Worm (Caenorhabditis elegans): ENCODE results near the gene svh-2.

The svh-2 gene

ce11 chrX:6551679-6552078 lies 1.4 kb upstream of the svh-2 start:
- TF ChIP-seq hnd-1 (tag; optimal IDR thresholded peaks at IDR 0.05) (no peak), ama-1 (optimal IDR thresholded peaks at IDR 0.05) (no peak), F13C5.2 (tag; optimal IDR thresholded peaks at IDR 0.05) (no peak), aly-1 (tag; optimal IDR thresholded peaks at IDR 0.05) (no peak), ceh-36 (tag; optimal IDR thresholded peaks at IDR 0.05) (no peak), tra-4 (tag; optimal IDR thresholded peaks at IDR 0.05) (no peak), hmg-4 (GFP tag; optimal IDR thresholded peaks at IDR 0.05) (no peak), ets-7 (tag; optimal IDR thresholded peaks at IDR 0.05) (no peak), hmbx-1 (tag; optimal IDR thresholded peaks at IDR 0.05) (no peak), ceh-13 (GFP tag; optimal IDR thresholded peaks at IDR 0.05) (no peak), flt-1 (GFP tag; IDR thresholded peaks at IDR 0.05) (no peak), tbx-37 (GFP tag; conservative IDR thresholded peaks at IDR 0.05) (no peak), B0310.2 (tag; optimal IDR thresholded peaks at IDR 0.05) (no peak)

- TF ChIP-seq ceh-36 (tag; optimal IDR thresholded peaks at IDR 0.05) (no peak), ceh-13 (GFP tag; optimal IDR thresholded peaks at IDR 0.05) (no peak), aly-1 (tag; optimal IDR thresholded peaks at IDR 0.05) (no peak), pes-1 (GFP tag; IDR thresholded peaks at IDR 0.05) (no peak), sea-1 (GFP tag; conservative IDR thresholded peaks at IDR 0.05) (no peak), B0310.2 (tag; optimal IDR thresholded peaks at IDR 0.05) (no peak), hnd-1 (tag; optimal IDR thresholded peaks at IDR 0.05) (no peak), tbx-37 (GFP tag; conservative IDR thresholded peaks at IDR 0.05) (no peak), scrt-1 (GFP tag; IDR thresholded peaks at IDR 0.05) (no peak), flt-1 (GFP tag; IDR thresholded peaks at IDR 0.05) (no peak), tbx-11 (GFP tag; IDR thresholded peaks at IDR 0.05) (no peak), F13C5.2 (tag; optimal IDR thresholded peaks at IDR 0.05) (no peak), hmbx-1 (tag; optimal IDR thresholded peaks at IDR 0.05) (no peak), ama-1 (optimal IDR thresholded peaks at IDR 0.05) (no peak), tra-4 (tag; optimal IDR thresholded peaks at IDR 0.05) (no peak), ets-7 (tag; optimal IDR thresholded peaks at IDR 0.05) (no peak), hmg-4 (GFP tag; optimal IDR thresholded peaks at IDR 0.05) (no peak)
These were observed 547 bp downstream of the svh-2 start for ce11 chrX:6553634-6554033.

ce11 chrX:6560495-6560894 lies 7.4 kb downstream of the svh-2 start:
- no peak for TF ChIP-seq ama-1 (optimal IDR thresholded peaks at IDR 0.05)
- TF ChIP-seq scrt-1 (GFP tag; IDR thresholded peaks at IDR 0.05): no peak
- TF ChIP-seq B0310.2 (tag; optimal IDR thresholded peaks at IDR 0.05): no peak
- no peak for TF ChIP-seq hmg-4 (GFP tag; optimal IDR thresholded peaks at IDR 0.05)
- TF ChIP-seq tra-4 (tag; optimal IDR thresholded peaks at IDR 0.05): no peak
- no peak for TF ChIP-seq ceh-13 (GFP tag; optimal IDR thresholded peaks at IDR 0.05)
- TF ChIP-seq ceh-36 (tag; optimal IDR thresholded peaks at IDR 0.05): no peak
- TF ChIP-seq F13C5.2 (tag; optimal IDR thresholded peaks at IDR 0.05): no peak
- TF ChIP-seq tbx-11 (GFP tag; IDR thresholded peaks at IDR 0.05): no peak
- no peak for TF ChIP-seq pes-1 (GFP tag; IDR thresholded peaks at IDR 0.05)
- no peak for TF ChIP-seq hnd-1 (tag; optimal IDR thresholded peaks at IDR 0.05)
- no peak for TF ChIP-seq aly-1 (tag; optimal IDR thresholded peaks at IDR 0.05)
- TF ChIP-seq flt-1 (GFP tag; IDR thresholded peaks at IDR 0.05): no peak
- TF ChIP-seq tbx-37 (GFP tag; conservative IDR thresholded peaks at IDR 0.05): no peak
- no peak for TF ChIP-seq sea-1 (GFP tag; conservative IDR thresholded peaks at IDR 0.05)

- TF ChIP-seq ets-7 (tag; optimal IDR thresholded peaks at IDR 0.05): no peak
- TF ChIP-seq hmbx-1 (tag; optimal IDR thresholded peaks at IDR 0.05): no peak
- no peak for TF ChIP-seq hmg-4 (GFP tag; optimal IDR thresholded peaks at IDR 0.05)
- no peak for TF ChIP-seq tbx-11 (GFP tag; IDR thresholded peaks at IDR 0.05)
- TF ChIP-seq sea-1 (GFP tag; conservative IDR thresholded peaks at IDR 0.05): no peak
- no peak for TF ChIP-seq scrt-1 (GFP tag; IDR thresholded peaks at IDR 0.05)
- no peak for TF ChIP-seq tbx-37 (GFP tag; conservative IDR thresholded peaks at IDR 0.05)
- TF ChIP-seq pes-1 (GFP tag; IDR thresholded peaks at IDR 0.05): no peak
- TF ChIP-seq ceh-13 (GFP tag; optimal IDR thresholded peaks at IDR 0.05): no peak
- TF ChIP-seq F13C5.2 (tag; optimal IDR thresholded peaks at IDR 0.05): no peak
- TF ChIP-seq aly-1 (tag; optimal IDR thresholded peaks at IDR 0.05): no peak
- TF ChIP-seq ama-1 (optimal IDR thresholded peaks at IDR 0.05): no peak
- no peak for TF ChIP-seq tra-4 (tag; optimal IDR thresholded peaks at IDR 0.05)
These were observed 9.3 kb downstream of the svh-2 start, which contains the start of gene aaim-1 for ce11 chrX:6562378-6562856. aaim-1 (minus strand) TSS chrX:6562428.

- TF ChIP-seq pes-1 (GFP tag; IDR thresholded peaks at IDR 0.05) (no peak), tbx-11 (GFP tag; IDR thresholded peaks at IDR 0.05) (no peak), tra-4 (tag; optimal IDR thresholded peaks at IDR 0.05) (no peak), ceh-36 (tag; optimal IDR thresholded peaks at IDR 0.05) (no peak), sea-1 (GFP tag; conservative IDR thresholded peaks at IDR 0.05) (no peak), tbx-37 (GFP tag; conservative IDR thresholded peaks at IDR 0.05) (no peak)
These were observed 16.5 kb downstream of the svh-2 start, which contains the start of gene dop-3 for ce11 chrX:6569624-6570023. dop-3 (minus strand) TSS chrX:6569724.

ce11 chrX:6572987-6573386 lies 19.9 kb downstream of the svh-2 start:
- TF ChIP-seq tbx-37 (GFP tag; conservative IDR thresholded peaks at IDR 0.05) (no peak), ama-1 (optimal IDR thresholded peaks at IDR 0.05) (no peak), aly-1 (tag; optimal IDR thresholded peaks at IDR 0.05) (no peak), B0310.2 (tag; optimal IDR thresholded peaks at IDR 0.05) (no peak), sea-1 (GFP tag; conservative IDR thresholded peaks at IDR 0.05) (no peak), ceh-13 (GFP tag; optimal IDR thresholded peaks at IDR 0.05) (no peak), scrt-1 (GFP tag; IDR thresholded peaks at IDR 0.05) (no peak), tbx-11 (GFP tag; IDR thresholded peaks at IDR 0.05) (no peak), tra-4 (tag; optimal IDR thresholded peaks at IDR 0.05) (no peak), ceh-36 (tag; optimal IDR thresholded peaks at IDR 0.05) (no peak)

ce11 chrX:6575992-6576391 lies 22.9 kb downstream of the svh-2 start:
- TF ChIP-seq ceh-13 (GFP tag; optimal IDR thresholded peaks at IDR 0.05) (no peak), tbx-37 (GFP tag; conservative IDR thresholded peaks at IDR 0.05) (no peak), F13C5.2 (tag; optimal IDR thresholded peaks at IDR 0.05) (no peak), ama-1 (optimal IDR thresholded peaks at IDR 0.05) (no peak), flt-1 (GFP tag; IDR thresholded peaks at IDR 0.05) (no peak), hnd-1 (tag; optimal IDR thresholded peaks at IDR 0.05) (no peak), hmbx-1 (tag; optimal IDR thresholded peaks at IDR 0.05) (no peak), ets-7 (tag; optimal IDR thresholded peaks at IDR 0.05) (no peak), sea-1 (GFP tag; conservative IDR thresholded peaks at IDR 0.05) (no peak), tra-4 (tag; optimal IDR thresholded peaks at IDR 0.05) (no peak), B0310.2 (tag; optimal IDR thresholded peaks at IDR 0.05) (no peak), tbx-11 (GFP tag; IDR thresholded peaks at IDR 0.05) (no peak), pes-1 (GFP tag; IDR thresholded peaks at IDR 0.05) (no peak), hmg-4 (GFP tag; optimal IDR thresholded peaks at IDR 0.05) (no peak), aly-1 (tag; optimal IDR thresholded peaks at IDR 0.05) (no peak), ceh-36 (tag; optimal IDR thresholded peaks at IDR 0.05) (no peak), scrt-1 (GFP tag; IDR thresholded peaks at IDR 0.05) (no peak)

Measured in whole organism, early embryonic.